Worm (Caenorhabditis elegans) whole organism, L4/young adult: ENCODE data around the gene gdi-1.

Experiments used
- W03F9.2 ChIP-seq: fragments of 150-350 bp; optimal IDR thresholded peaks from 2 replicates; lab custom pipeline; 2014; ENCODE audit warnings: missing biosample characterization, missing genetic modification characterization
- dao-5 ChIP-seq: sonication (generic microtip); optimal IDR thresholded peaks from 2 replicates; lab custom pipeline; 2016; ENCODE audit warnings: missing genotype, missing genetic modification characterization, moderate library complexity, missing compliant biosample characterization
- him-1 ChIP-seq: sonication (generic microtip); optimal IDR thresholded peaks from 2 replicates; lab custom pipeline; 2016; ENCODE audit warnings: missing genotype, missing genetic modification reagents, missing genetic modification characterization, missing compliant biosample characterization

DNA sequence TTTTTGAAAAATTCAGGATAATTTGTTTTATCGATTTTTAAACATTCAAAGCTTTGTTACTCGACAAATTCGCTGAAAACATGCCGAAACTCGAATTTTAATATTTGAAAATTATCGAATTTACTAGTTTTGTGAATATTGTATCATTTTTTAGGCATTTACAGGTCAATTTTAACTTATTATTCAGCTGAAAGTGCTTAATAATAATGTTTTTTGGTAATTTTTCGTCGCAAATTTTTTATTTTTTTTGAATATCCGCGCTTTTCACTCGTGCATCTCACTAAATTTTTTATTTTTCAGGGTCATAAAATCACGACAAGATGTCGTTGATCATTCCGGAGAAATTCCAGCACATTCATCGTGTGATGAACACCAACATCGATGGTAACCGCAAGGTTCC is 32.7 kb upstream of the gdi-1 start, which contains the start of gene rps-18:
- TF ChIP-seq W03F9.2 (no peak), him-1 (tag; lab: Kevin White, UChicago) (no peak), dao-5 (no peak)
